Worm (Caenorhabditis elegans): Measurements from ENCODE around the gene F47B8.14.
A peak's percentile ranks its signal among the peaks of the same experiment; 100 is the strongest.

DNA sequence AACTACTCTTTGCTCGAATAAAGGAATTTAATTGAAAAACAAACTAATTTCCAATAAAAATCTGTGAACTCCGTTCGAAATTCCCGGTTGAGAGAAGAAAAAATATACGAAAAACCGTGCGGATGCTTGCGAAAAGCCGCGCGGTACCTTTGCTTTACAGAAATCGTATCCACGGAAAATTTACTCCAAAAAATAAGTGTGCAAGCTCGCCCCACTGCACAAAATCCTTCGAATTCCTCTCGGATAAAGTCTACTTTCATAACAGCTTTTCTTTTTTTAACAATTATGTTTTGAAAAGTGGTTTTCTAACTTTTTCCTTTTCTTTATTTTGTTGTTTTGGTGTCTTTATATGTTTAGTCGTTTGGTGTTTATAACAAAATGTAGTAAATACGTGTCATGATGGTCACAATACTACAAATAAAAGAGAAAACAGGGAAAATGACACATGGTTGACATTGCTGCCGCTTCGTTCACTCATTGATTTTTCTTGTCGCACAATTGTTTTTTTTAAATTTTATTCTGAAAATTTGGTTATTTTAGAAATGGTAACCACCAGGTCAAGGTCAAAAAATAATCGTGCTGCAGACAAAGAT, 27.0 kb downstream of the F47B8.14 start, which contains the start of gene cept-2:
- TF ChIP-seq him-1 (tag; optimal IDR thresholded peaks at IDR 0.05) (peak; percentile 59), dao-5 (tag; optimal IDR thresholded peaks at IDR 0.05) (no peak)

Measured in whole organism, L4/young adult.